Worm (Caenorhabditis elegans) whole organism, L4 larva: ENCODE results near the gene jmjd-3.1.

Experiments
- egl-43 ChIP-seq: fragments of 200-800 bp; sonication (Bioruptor generic); IDR thresholded peaks from 2 replicates; pipeline ENCODE4 v1.3.6; 2022; ENCODE audit warnings: missing genetic modification reagents, missing genetic modification characterization, missing compliant biosample characterization
- gei-8 ChIP-seq: fragments of 200-800 bp; sonication (Bioruptor generic); optimal IDR thresholded peaks from 2 replicates; lab custom pipeline; 2018; ENCODE audit warnings: mild to moderate bottlenecking, missing genetic modification characterization, missing compliant biosample characterization
- lin-1 ChIP-seq: fragments of 200-800 bp; sonication (Bioruptor generic); IDR thresholded peaks from 2 replicates; pipeline ENCODE4 v1.3.6; 2022; ENCODE audit warnings: missing genetic modification reagents, missing genetic modification characterization, missing compliant biosample characterization
- nhr-77 ChIP-seq: fragments of 150-350 bp; optimal IDR thresholded peaks from 2 replicates; lab custom pipeline; 2014; ENCODE audit warnings: missing biosample characterization, missing genetic modification characterization
- php-3 ChIP-seq: fragments of 200-800 bp; sonication (Bioruptor generic); IDR thresholded peaks from 2 replicates; pipeline ENCODE4 v1.3.6; 2022; ENCODE audit warnings: missing genetic modification reagents, missing genetic modification characterization, missing compliant biosample characterization
- skn-1 ChIP-seq: fragments of 150-350 bp; optimal IDR thresholded peaks from 2 replicates; lab custom pipeline; 2014; ENCODE audit warnings: missing biosample characterization, missing genetic modification characterization
- unc-62 ChIP-seq, 3 experiments: fragments of 150-350 bp in 1 of 3; sonication (generic microtip); optimal IDR thresholded peaks in 2 of 3; peaks in 1 of 3; 1 replicate in 1 of 3; 2 replicates in 2 of 3; lab custom pipeline; 2014 to 2017; ENCODE audit warnings: missing biosample characterization in 3 of 3, missing genetic modification characterization in 3 of 3, missing genetic modification reagents in 3 of 3, missing genotype in 1 of 3

DNA sequence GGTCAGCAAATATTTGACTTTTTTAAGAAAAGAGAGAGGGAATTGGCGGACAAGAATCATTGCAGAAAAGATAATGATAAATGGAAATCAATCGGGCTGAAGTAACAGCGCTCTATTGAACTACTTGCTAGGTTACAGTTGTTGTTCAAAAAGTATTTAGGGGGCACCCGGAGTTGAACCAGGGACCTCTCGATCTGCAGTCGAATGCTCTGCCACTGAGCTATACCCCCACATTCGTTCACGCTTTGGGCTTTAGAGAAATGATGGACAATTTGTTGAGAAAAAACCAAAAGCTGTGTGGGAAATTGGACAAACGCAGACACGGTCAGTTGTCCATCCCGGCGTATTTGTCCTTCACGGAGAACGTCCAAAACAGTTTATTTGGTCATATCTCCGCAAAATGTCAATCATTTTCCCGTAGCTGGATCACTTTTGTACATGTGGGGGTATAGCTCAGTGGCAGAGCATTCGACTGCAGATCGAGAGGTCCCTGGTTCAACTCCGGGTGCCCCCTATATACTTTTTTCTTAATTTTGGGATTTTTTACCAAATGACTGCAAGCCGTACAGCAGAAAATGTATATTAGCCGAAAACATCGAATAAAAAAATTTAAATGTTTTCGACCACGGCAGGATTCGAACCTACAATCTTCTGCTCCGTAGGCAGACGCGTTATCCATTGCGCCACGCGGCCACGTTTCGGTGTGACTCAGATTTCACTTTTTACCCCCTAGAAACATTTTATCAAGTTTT, 53.2 kb downstream of the jmjd-3.1 start:
- TF ChIP-seq nhr-77 (tag; lab: Kevin White, UChicago) (peak; percentile 14), gei-8 (GFP tag; lab: Kevin White, UChicago) (no peak), unc-62 (GFP tag; optimal IDR thresholded peaks at IDR 0.05 in 1 of 2; lab: Kevin White, UChicago) (no peak), unc-62 (tag; optimal IDR thresholded peaks at IDR 0.05; lab: Kevin White, UChicago) (no peak), egl-43 (GFP tag; lab: Robert Waterston, UW) (peak; percentile 89), php-3 (GFP tag; lab: Robert Waterston, UW) (0 out of 2 replicates have a peak, but pooled peaks have one; percentile 35), lin-1 (GFP tag; lab: Robert Waterston, UW) (no peak), skn-1 (tag; lab: Kevin White, UChicago) (no peak)
